Worm (Caenorhabditis elegans): Measurements from ENCODE around the gene T26E4.10.

DNA sequence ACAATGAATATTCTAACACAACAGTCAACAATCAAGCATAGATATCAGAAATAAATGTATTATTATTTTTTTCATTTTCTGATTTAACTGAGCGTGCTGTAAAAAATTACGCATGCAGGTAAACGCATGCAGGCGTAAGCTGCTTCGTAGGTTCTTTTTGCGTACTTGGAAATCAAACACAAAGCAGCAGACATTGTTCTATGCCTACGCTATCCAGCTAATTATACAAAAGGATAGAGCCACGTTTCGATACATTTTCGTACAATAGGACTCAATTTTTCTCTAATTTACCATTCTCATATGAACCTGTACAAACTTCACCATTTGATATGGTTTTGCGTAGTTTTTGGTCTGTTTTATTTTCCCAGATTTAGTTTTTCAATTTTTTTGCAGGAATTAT is 15.5 kb downstream of the T26E4.10 start, which contains the start of gene T26E4.3:
- no peak for TF ChIP-seq ceh-28 (tag; optimal IDR thresholded peaks at IDR 0.05)
- no peak for TF ChIP-seq nhr-28 (tag; optimal IDR thresholded peaks at IDR 0.05)
- no peak for TF ChIP-seq nhr-12 (tag; optimal IDR thresholded peaks at IDR 0.05)

Data from whole organism, L3 larva.